Worm (Caenorhabditis elegans) whole organism, early embryonic: Measurements from ENCODE around the gene lec-2.

Source experiments
- B0310.2 ChIP-seq: sonication (generic microtip); optimal IDR thresholded peaks from 2 replicates; lab custom pipeline; 2016; ENCODE audit warnings: mild to moderate bottlenecking, missing genetic modification characterization, missing compliant biosample characterization
- F13C5.2 ChIP-seq: sonication (generic microtip); optimal IDR thresholded peaks from 2 replicates; lab custom pipeline; 2017; ENCODE audit warnings: mild to moderate bottlenecking, missing genetic modification characterization, inconsistent platforms, missing compliant biosample characterization
- aly-1 ChIP-seq: sonication (generic microtip); optimal IDR thresholded peaks from 2 replicates; lab custom pipeline; 2016; ENCODE audit warnings: missing genetic modification characterization, missing compliant biosample characterization
- ama-1 ChIP-seq: fragments of 150-350 bp; optimal IDR thresholded peaks from 2 replicates; lab custom pipeline; 2014
- ceh-13 ChIP-seq: fragments of 200-800 bp; sonication (Bioruptor generic); optimal IDR thresholded peaks from 2 replicates; lab custom pipeline; 2018; ENCODE audit warnings: mild to moderate bottlenecking, missing genetic modification characterization, missing compliant biosample characterization
- ceh-36 ChIP-seq: sonication (generic microtip); optimal IDR thresholded peaks from 2 replicates; lab custom pipeline; 2016; ENCODE audit warnings: missing genetic modification characterization, inconsistent platforms, missing compliant biosample characterization
- ets-7 ChIP-seq: sonication (generic microtip); optimal IDR thresholded peaks from 2 replicates; lab custom pipeline; 2016; ENCODE audit warnings: missing genotype, missing genetic modification characterization, missing compliant biosample characterization
- flt-1 ChIP-seq: fragments of 200-800 bp; sonication (Bioruptor generic); IDR thresholded peaks from 2 replicates; pipeline ENCODE4 v1.3.6; 2022; ENCODE audit warnings: missing genetic modification characterization, missing compliant biosample characterization
- hmbx-1 ChIP-seq: sonication (generic microtip); optimal IDR thresholded peaks from 2 replicates; lab custom pipeline; 2016; ENCODE audit warnings: mild to moderate bottlenecking, missing genetic modification characterization, missing compliant biosample characterization
- hmg-4 ChIP-seq: fragments of 200-800 bp; sonication (Bioruptor generic); optimal IDR thresholded peaks from 2 replicates; lab custom pipeline; 2018; ENCODE audit warnings: mild to moderate bottlenecking, missing genetic modification characterization, missing compliant biosample characterization
- hnd-1 ChIP-seq: sonication (generic microtip); optimal IDR thresholded peaks from 2 replicates; lab custom pipeline; 2016; ENCODE audit warnings: missing genetic modification characterization, missing compliant biosample characterization
- pes-1 ChIP-seq: fragments of 200-800 bp; sonication (Bioruptor generic); IDR thresholded peaks from 2 replicates; pipeline ENCODE4 v1.3.6; 2022; ENCODE audit warnings: missing genetic modification reagents, missing genetic modification characterization, missing compliant biosample characterization
- scrt-1 ChIP-seq: fragments of 200-800 bp; sonication (Bioruptor generic); IDR thresholded peaks from 2 replicates; pipeline ENCODE4 v1.3.6; 2022; ENCODE audit warnings: missing genetic modification characterization, missing compliant biosample characterization
- sea-1 ChIP-seq: fragments of 200-800 bp; sonication (Bioruptor generic); conservative IDR thresholded peaks from 2 replicates; pipeline ENCODE4 v1.3.6; 2022; ENCODE audit warnings: missing genetic modification characterization, missing compliant biosample characterization
- tbx-11 ChIP-seq: fragments of 200-800 bp; sonication (Bioruptor generic); IDR thresholded peaks from 2 replicates; pipeline ENCODE4 v1.3.6; 2022; ENCODE audit warnings: missing genetic modification characterization, missing compliant biosample characterization
- tbx-37 ChIP-seq: fragments of 200-800 bp; sonication (Bioruptor generic); conservative IDR thresholded peaks from 2 replicates; pipeline ENCODE4 v1.3.6; 2022; ENCODE audit warnings: missing genetic modification reagents, missing genetic modification characterization, missing compliant biosample characterization
- tra-4 ChIP-seq: sonication (generic microtip); optimal IDR thresholded peaks from 2 replicates; lab custom pipeline; 2017; ENCODE audit warnings: missing genetic modification characterization, missing compliant biosample characterization

The lec-2 gene

DNA sequence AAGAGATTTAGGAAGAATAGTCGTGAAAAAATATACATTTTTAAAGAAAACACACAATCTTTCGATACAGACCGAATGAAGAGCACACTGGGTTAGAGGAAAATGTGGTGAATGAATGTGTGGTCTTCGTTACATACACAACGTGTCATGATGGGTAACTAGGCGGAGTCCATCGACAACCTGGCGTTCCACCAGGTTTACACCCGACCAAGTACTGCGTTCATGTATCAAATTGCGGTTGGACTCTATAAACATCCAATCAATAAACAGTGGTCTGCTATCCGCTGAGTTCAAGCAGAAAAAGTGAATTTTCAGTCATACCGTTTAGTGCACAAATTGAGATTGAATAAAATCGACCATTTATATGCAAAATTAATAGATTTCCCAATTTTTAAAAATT, 34.2 kb downstream of the lec-2 start, which contains the start of gene sdz-38:
Gene sdz-38 (minus strand): TSS at position 101 of the 400 bp plus-strand sequence.
- TF ChIP-seq flt-1 (GFP tag; lab: Robert Waterston, UW) = no peak
- no peak for TF ChIP-seq ets-7 (tag; lab: Kevin White, UChicago)
- TF ChIP-seq ceh-36 (tag; lab: Kevin White, UChicago) = no peak

DNA sequence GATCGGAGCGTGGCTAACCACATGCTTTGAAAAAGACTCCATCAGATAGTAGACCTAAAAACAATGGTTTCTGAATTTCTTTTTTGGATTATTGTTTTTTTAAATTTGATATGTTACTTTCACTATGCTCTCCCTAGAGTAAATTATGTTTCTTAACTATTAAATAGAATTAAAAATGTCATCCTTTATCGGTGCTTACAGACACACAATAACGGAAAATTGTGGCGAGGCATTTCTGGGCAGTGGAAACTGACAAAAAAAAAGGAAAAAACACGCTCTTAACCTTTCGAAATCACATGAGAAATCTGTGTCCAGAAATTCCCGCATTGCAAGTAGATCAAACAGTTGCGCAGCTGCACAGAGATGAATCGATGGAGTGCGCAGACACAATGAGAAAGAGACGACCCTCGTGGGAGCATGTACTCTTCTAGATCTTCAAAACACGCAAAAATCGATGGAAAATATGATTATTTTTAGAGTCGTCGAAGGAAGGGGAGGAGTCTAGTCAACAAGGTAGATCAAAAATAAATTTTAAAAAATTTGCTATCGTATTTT, 35.8 kb downstream of the lec-2 start, which contains the start of gene ZK892.6:
Gene ZK892.6 (minus strand): TSS at position 51 of the 555 bp plus-strand sequence.
- no peak for TF ChIP-seq pes-1 (GFP tag; lab: Robert Waterston, UW)
- TF ChIP-seq B0310.2 (tag; lab: Kevin White, UChicago) = no peak
- no peak for TF ChIP-seq ets-7 (tag; lab: Kevin White, UChicago)
- no peak for TF ChIP-seq F13C5.2

DNA sequence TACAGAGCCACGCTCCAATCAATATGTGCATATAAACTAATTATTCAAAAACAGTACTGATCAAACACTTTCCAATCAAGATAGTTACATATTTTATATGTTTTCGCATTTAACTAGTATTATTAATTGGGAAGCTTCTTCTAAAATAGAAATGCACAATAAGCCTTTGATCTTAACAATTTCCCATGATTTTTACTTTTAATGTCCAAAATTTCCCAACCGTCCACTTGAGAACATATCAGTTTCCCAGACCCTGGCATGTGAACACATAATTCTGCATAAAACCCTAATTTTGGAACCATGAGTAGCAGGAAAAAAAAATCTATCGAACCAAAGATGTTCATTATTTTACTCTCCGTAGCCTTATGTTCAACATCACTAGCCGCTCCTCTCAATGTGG, 39.6 kb downstream of the lec-2 start, which contains the start of gene R53.8:
Gene R53.8 (plus strand): TSS at position 301 of the 400 bp plus-strand sequence.
- TF ChIP-seq tra-4 (tag; lab: Kevin White, UChicago) (no peak), hmbx-1 (no peak), pes-1 (GFP tag; lab: Robert Waterston, UW) (no peak), ceh-13 (GFP tag; lab: Kevin White, UChicago) (no peak), tbx-11 (GFP tag; lab: Robert Waterston, UW) (no peak), tbx-37 (no peak), hmg-4 (GFP tag; lab: Kevin White, UChicago) (no peak), sea-1 (GFP tag; lab: Robert Waterston, UW) (no peak), F13C5.2 (no peak), hnd-1 (tag; lab: Kevin White, UChicago) (no peak), flt-1 (GFP tag; lab: Robert Waterston, UW) (no peak), ets-7 (tag; lab: Kevin White, UChicago) (no peak)

DNA sequence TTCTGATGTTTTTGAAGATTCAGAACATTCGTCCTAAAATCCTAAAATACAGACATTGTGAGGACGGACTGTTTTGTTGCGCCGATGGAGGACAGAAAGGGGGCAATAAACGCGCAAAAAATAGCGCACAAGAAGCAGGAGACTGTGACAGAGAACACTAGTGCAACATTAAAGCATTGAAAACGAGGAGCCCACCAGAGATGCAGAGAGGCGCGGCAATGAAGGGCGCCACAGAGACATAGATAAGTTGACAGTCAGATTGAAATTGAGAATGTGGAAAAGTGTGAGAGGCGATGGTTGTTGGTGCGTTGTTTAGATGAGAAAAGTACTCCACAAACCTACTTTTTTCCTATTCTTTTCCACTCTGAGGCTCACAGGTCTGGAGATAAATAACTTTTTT, 41.0 kb downstream of the lec-2 start, which contains the start of gene aakg-5:
Gene aakg-5 (minus strand): TSS at position 159 of the 400 bp plus-strand sequence.
- no peak for TF ChIP-seq hmbx-1
- no peak for TF ChIP-seq hmg-4 (GFP tag; lab: Kevin White, UChicago)
- TF ChIP-seq tbx-37 = no peak
- TF ChIP-seq scrt-1 = no peak

DNA sequence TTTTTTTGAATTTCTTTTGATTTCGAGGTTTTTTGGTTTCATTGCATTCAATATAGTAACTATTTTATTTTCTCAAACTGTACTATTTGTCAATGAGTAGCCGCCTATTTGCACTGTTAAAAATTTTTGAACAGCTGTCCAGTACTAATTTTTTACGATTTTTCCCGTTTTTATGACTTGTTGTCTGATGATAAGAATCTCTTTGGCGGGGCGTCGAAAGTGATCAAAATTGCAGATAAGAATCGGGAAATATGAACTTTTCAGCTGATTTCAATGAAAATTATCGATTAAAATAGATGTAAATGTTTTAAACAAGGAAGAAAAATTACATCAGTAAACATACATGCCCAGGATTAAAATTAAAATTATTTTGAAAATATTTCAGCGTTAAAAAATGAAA, 41.8 kb downstream of the lec-2 start:
- TF ChIP-seq tbx-11 (GFP tag; lab: Robert Waterston, UW) (no peak), flt-1 (GFP tag; lab: Robert Waterston, UW) (no peak), sea-1 (GFP tag; lab: Robert Waterston, UW) (no peak), B0310.2 (tag; lab: Kevin White, UChicago) (no peak), ceh-36 (tag; lab: Kevin White, UChicago) (no peak), pes-1 (GFP tag; lab: Robert Waterston, UW) (no peak)

DNA sequence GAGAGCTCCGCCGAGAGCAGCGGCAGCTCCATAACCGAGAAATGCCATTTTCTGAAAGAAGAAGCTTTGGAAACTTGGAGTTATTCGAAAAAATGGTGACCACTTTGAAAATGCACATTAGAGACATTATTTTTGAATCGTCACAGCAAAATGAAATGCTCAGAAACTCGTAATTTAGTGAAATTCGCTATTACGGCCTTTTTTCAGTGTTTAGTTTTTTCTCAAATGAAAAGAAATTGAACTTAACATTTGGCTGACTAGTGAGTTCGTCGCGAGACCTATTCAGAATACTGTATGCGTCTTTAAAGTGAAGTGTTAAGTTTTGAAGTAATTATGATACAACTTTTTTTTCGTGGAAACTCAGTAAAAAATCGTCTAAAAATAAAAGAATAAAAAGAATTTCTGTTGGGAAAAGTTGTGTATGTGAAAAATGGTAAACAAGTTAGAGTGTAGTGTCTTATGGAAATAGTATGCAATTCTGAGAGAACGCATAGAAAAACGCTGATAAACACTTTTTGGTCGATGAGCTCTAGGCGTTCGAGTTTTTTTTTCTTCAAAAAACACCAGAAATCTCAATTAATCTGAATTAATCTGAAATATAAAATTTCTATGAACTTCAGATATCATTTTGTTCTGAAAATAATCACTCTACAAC, 45.4 kb downstream of the lec-2 start, which contains the start of gene R53.5:
Gene R53.5 (minus strand): TSS at position 51 of the 655 bp plus-strand sequence.
- TF ChIP-seq flt-1 (GFP tag; lab: Robert Waterston, UW) = no peak

DNA sequence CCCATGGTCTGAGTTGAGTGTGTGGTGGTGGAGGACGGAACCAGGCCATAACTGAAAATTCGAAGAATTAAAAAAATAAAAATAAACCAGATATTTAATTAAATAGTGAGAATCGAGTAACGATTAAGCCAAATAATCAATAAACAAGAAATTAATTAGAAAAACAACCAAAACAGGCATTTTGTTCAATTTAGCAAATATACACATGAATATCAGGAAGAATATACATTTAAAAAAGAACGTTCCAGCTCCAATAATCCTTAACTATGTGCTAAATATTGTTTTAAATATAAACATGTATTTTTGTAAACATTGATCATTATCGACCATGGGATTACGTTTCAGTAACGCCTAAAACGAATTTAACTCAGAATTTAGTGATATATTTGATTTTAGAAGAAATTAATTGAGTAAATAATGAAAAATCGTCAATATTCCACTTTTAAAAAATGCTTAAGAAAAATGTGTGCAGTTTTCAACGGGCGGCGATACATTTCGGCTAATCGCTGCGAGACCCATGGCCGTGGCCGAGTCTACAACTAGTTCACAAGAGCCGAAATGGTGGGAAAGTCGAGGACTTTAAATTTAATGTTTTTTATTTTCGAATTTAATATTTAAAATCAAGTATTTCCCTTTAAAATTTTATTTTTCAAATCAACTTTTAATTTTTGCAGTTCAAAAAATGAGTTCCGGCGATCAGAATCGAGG, 47.8 kb downstream of the lec-2 start, which contains the start of the genes R53.4 and psf-1:
Gene R53.4 (minus strand): TSS at position 51 of the 708 bp plus-strand sequence.
Gene psf-1 (plus strand): TSS at position 675 of the 708 bp plus-strand sequence.
- TF ChIP-seq F13C5.2 (no peak), hmg-4 (GFP tag; lab: Kevin White, UChicago) (no peak), tbx-37 (peak; percentile 57; the same call in 1 of the 2 replicates), B0310.2 (tag; lab: Kevin White, UChicago) (no peak), flt-1 (GFP tag; lab: Robert Waterston, UW) (no peak), pes-1 (GFP tag; lab: Robert Waterston, UW) (0 out of 2 replicates have a peak, but pooled peaks have one; percentile 33)

DNA sequence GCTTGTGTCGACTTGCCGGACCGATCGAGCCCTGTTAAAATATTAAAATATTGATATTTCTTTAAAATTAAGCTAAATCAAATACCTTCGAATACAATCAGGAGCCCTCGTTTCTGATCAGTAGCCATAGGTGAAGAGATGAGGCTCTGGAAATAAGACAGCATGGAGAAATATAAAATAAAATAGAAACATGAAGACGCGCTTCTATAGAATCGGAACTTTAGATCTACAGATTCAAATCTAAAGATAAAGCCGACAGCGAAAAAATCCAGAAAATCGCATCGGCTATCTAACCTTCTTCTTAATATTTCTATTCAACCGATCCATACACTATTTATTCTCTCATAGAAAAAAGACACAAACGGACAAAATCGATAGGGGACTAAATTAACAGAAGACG, 49.0 kb downstream of the lec-2 start, which contains the start of gene dtmk-1:
Gene dtmk-1 (minus strand): TSS at position 146 of the 400 bp plus-strand sequence.
- TF ChIP-seq aly-1 (tag; lab: Kevin White, UChicago) (no peak), hmg-4 (GFP tag; lab: Kevin White, UChicago) (no peak), ceh-13 (GFP tag; lab: Kevin White, UChicago) (no peak), tra-4 (tag; lab: Kevin White, UChicago) (no peak), ets-7 (tag; lab: Kevin White, UChicago) (no peak), pes-1 (GFP tag; lab: Robert Waterston, UW) (no peak), ama-1 (lab: Kevin White, UChicago) (no peak), B0310.2 (tag; lab: Kevin White, UChicago) (no peak), F13C5.2 (no peak), tbx-11 (GFP tag; lab: Robert Waterston, UW) (no peak), hnd-1 (tag; lab: Kevin White, UChicago) (no peak), scrt-1 (no peak), tbx-37 (no peak), ceh-36 (tag; lab: Kevin White, UChicago) (no peak), hmbx-1 (no peak), flt-1 (GFP tag; lab: Robert Waterston, UW) (no peak), sea-1 (GFP tag; lab: Robert Waterston, UW) (no peak)
